Worm (Caenorhabditis elegans) whole organism, L2 larva: Measurements from ENCODE around the gene iars-1.

ENCODE experiments used
- F13H6.1 ChIP-seq: sonication (generic microtip); optimal IDR thresholded peaks from 2 replicates; lab custom pipeline; 2016; ENCODE audit warnings: missing genetic modification characterization, missing compliant biosample characterization
- ZK546.5 ChIP-seq: sonication (generic microtip); optimal IDR thresholded peaks from 2 replicates; lab custom pipeline; 2017; ENCODE audit warnings: missing biosample characterization, missing genetic modification characterization
- aly-2 ChIP-seq: fragments of 150-350 bp; optimal IDR thresholded peaks from 2 replicates; lab custom pipeline; 2014; ENCODE audit warnings: missing biosample characterization, missing genetic modification characterization
- blmp-1 ChIP-seq: sonication (generic microtip); optimal IDR thresholded peaks from 2 replicates; lab custom pipeline; 2017; ENCODE audit warnings: missing genetic modification characterization, mild to moderate bottlenecking, missing compliant biosample characterization, antibody characterized with exemption, moderate library complexity; ENCODE audit not compliant: insufficient read depth
- dmd-4 ChIP-seq: sonication (generic microtip); optimal IDR thresholded peaks from 2 replicates; lab custom pipeline; 2017; ENCODE audit warnings: missing biosample characterization, missing genetic modification characterization
- fos-1 ChIP-seq: fragments of 150-350 bp; optimal IDR thresholded peaks from 2 replicates; lab custom pipeline; 2014; ENCODE audit warnings: missing biosample characterization, missing genetic modification characterization
- nhr-10 ChIP-seq: sonication (generic microtip); optimal IDR thresholded peaks from 2 replicates; lab custom pipeline; 2017; ENCODE audit warnings: missing biosample characterization, missing genetic modification characterization
- nhr-11 ChIP-seq: fragments of 150-350 bp; optimal IDR thresholded peaks from 2 replicates; lab custom pipeline; 2014; ENCODE audit warnings: missing biosample characterization, missing genetic modification characterization
- nhr-129 ChIP-seq: fragments of 150-350 bp; optimal IDR thresholded peaks from 2 replicates; lab custom pipeline; 2014; ENCODE audit warnings: missing biosample characterization, missing genetic modification characterization
- nhr-6 ChIP-seq: fragments of 150-350 bp; optimal IDR thresholded peaks from 2 replicates; lab custom pipeline; 2014; ENCODE audit warnings: missing biosample characterization, missing genetic modification characterization
- peb-1 ChIP-seq: fragments of 150-350 bp; optimal IDR thresholded peaks from 2 replicates; lab custom pipeline; 2014; ENCODE audit warnings: missing biosample characterization, missing genetic modification characterization
- unc-39 ChIP-seq: fragments of 150-350 bp; optimal IDR thresholded peaks from 2 replicates; lab custom pipeline; 2014; ENCODE audit warnings: missing biosample characterization, missing genetic modification characterization

Gene iars-1

DNA sequence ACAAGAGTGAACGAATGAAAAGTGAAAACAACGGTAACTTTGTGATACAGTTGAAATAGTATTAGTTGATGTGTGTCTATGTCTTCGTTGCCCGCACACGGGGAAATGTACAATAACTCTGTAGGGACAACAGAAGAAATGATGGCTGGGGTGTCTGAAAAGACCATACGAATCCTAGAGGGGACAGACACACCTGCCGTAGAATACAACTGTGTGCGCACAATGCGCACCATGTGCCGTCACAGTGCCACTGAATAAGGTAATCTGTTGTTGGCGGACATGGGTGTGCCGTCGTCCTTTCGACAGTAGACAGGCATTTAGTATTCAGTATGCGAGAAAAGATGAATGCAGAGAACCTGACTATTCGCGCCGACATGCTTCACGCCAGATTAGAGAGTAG, 52.9 kb downstream of the iars-1 start:
- no peak for TF ChIP-seq nhr-11 (tag; lab: Kevin White, UChicago)
- no peak for TF ChIP-seq nhr-10 (tag; lab: Kevin White, UChicago)
- peak; percentile 18 for TF ChIP-seq nhr-129
- peak; percentile 41 for TF ChIP-seq blmp-1
- TF ChIP-seq ZK546.5 (tag; lab: Kevin White, UChicago): no peak
- no peak for TF ChIP-seq dmd-4
- TF ChIP-seq unc-39 (tag; lab: Kevin White, UChicago): no peak
- no peak for TF ChIP-seq peb-1 (tag; lab: Kevin White, UChicago)
- no peak for TF ChIP-seq fos-1 (tag; lab: Kevin White, UChicago)
- TF ChIP-seq aly-2 (tag; lab: Kevin White, UChicago): no peak

DNA sequence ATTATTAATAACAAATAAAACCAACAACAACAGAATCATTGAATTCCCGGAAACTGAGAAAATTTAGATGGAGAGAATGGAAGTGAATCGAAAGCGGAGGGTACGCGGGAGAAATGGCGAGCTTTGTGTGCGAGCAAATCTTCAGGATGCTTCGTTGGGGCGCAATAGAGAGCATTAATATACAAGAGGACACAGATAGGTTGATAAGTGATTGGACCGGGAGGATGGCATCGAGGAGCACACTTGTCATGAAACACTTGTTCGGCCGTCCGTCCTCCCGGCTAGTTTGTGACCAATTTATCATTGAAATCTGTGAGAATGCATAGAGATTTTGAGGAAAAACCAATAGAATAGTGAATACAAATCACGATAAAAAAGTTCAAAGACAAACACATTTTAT, 53.8 kb downstream of the iars-1 start:
- TF ChIP-seq nhr-6 (tag; lab: Kevin White, UChicago) (no peak), F13H6.1 (tag; lab: Kevin White, UChicago) (peak; percentile 38)
